Fruit fly (Drosophila melanogaster): ENCODE data around the gene Dcr-1.

Gene Dcr-1

DNA sequence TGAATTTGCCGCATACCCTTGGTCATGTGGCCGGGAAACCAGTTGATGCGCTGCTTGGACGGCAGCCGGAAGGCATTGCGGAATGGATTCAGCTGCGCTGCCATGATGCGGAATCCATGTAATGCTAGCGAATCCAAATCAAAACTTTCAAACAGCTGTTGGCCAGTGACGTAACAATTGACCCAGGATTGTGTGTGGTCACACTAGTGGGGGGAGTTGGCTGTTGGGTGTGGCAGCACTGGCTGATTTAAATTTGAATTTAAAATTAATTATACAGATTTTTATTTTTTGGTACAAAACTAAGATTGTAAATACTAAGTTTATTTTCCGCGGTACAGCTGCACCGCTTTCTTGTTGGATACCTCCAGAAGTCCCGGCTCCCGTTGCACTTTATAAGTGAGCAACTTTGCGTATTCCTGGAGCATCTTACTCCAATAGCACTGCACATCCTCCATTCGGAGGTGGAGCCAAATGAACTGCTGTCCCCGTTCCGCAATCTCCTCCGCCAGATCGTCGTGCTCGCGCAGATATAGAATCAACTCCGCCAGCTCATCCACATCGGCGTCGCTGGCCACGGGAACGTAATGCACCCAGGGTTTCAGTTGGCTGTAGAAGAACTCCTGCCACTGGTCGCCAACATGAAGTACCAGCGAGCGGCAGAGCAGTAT lies 6.7 kb upstream of the Dcr-1 start, which contains the start of gene CG17141 (continued):
- no peak for TF ChIP-seq CG9876 (GFP tag; optimal IDR thresholded peaks at IDR 0.05)
- no peak for TF ChIP-seq ssp (GFP tag; IDR thresholded peaks at IDR 0.05)
- TF ChIP-seq emc (GFP tag; optimal IDR thresholded peaks at IDR 0.05) = no peak
- no peak for TF ChIP-seq CG1529 (GFP tag; optimal IDR thresholded peaks at IDR 0.05)
- no peak for TF ChIP-seq CG12744 (GFP tag; optimal IDR thresholded peaks at IDR 0.05)
- no peak for TF ChIP-seq CG4707 (GFP tag; optimal IDR thresholded peaks at IDR 0.05)
- TF ChIP-seq CG12236 (GFP tag; optimal IDR thresholded peaks at IDR 0.05) = no peak
- no peak for TF ChIP-seq ewg (GFP tag; optimal IDR thresholded peaks at IDR 0.05)
- TF ChIP-seq caup (GFP tag; optimal IDR thresholded peaks at IDR 0.05; ENCODE audit: severe bottlenecking) = no peak
- TF ChIP-seq trem (tag; optimal IDR thresholded peaks at IDR 0.05) = peak; percentile 36
- no peak for TF ChIP-seq Mes4 (GFP tag; optimal IDR thresholded peaks at IDR 0.05)
- TF ChIP-seq CG3065 (GFP tag; optimal IDR thresholded peaks at IDR 0.05) = no peak
- no peak for TF ChIP-seq bcd (GFP tag; optimal IDR thresholded peaks at IDR 0.05)
- TF ChIP-seq Antp (GFP tag; optimal IDR thresholded peaks at IDR 0.05) = no peak
- no peak for TF ChIP-seq CG14667 (GFP tag; IDR thresholded peaks at IDR 0.05)
- TF ChIP-seq al (GFP tag; IDR thresholded peaks at IDR 0.05) = no peak
- no peak for TF ChIP-seq CG10979 (tag; optimal IDR thresholded peaks at IDR 0.05)
- no peak for TF ChIP-seq CG6254 (GFP tag; optimal IDR thresholded peaks at IDR 0.05)
- no peak for TF ChIP-seq ase (GFP tag; IDR thresholded peaks at IDR 0.05)
- TF ChIP-seq ro (GFP tag; IDR thresholded peaks at IDR 0.05) = no peak
- no peak for TF ChIP-seq chif (GFP tag; optimal IDR thresholded peaks at IDR 0.05)
- no peak for TF ChIP-seq Poxn (GFP tag; IDR thresholded peaks at IDR 0.05)
- peak; percentile 55 for TF ChIP-seq HmgZ (tag; optimal IDR thresholded peaks at IDR 0.05)
- TF ChIP-seq usp (GFP tag; optimal IDR thresholded peaks at IDR 0.05) = no peak
- no peak for TF ChIP-seq CG13894 (tag; optimal IDR thresholded peaks at IDR 0.05)
- no peak for TF ChIP-seq fd64A (GFP tag; optimal IDR thresholded peaks at IDR 0.05)
- TF ChIP-seq NC2α (GFP tag; optimal IDR thresholded peaks at IDR 0.05) = no peak
- TF ChIP-seq CG16863 (GFP tag; optimal IDR thresholded peaks at IDR 0.05) = no peak
- no peak for TF ChIP-seq bigmax (GFP tag; optimal IDR thresholded peaks at IDR 0.05)
- TF ChIP-seq sr (GFP tag; IDR thresholded peaks at IDR 0.05) = no peak
- peak; percentile 100 for TF ChIP-seq CG14710 (tag; optimal IDR thresholded peaks at IDR 0.05)
- TF ChIP-seq en (GFP tag; optimal IDR thresholded peaks at IDR 0.05) = no peak
- TF ChIP-seq CG18619 (GFP tag; optimal IDR thresholded peaks at IDR 0.05) = no peak
- TF ChIP-seq gfzf (GFP tag; optimal IDR thresholded peaks at IDR 0.05) = peak; percentile 42
- no peak for TF ChIP-seq C15 (GFP tag; IDR thresholded peaks at IDR 0.05)
- TF ChIP-seq gro (GFP tag; optimal IDR thresholded peaks at IDR 0.05) = no peak
- TF ChIP-seq hth (optimal IDR thresholded peaks at IDR 0.05) = no peak
- no peak for TF ChIP-seq ranshi (GFP tag; IDR thresholded peaks at IDR 0.05)
- no peak for TF ChIP-seq Hmx (GFP tag; optimal IDR thresholded peaks at IDR 0.05)
- TF ChIP-seq Atf3 (GFP tag; optimal IDR thresholded peaks at IDR 0.05) = no peak
- no peak for TF ChIP-seq ttk (GFP tag; IDR thresholded peaks at IDR 0.05)
- peak; percentile 34; the same call in 1 of the 3 replicates for TF ChIP-seq CG34224 (GFP tag; IDR thresholded peaks at IDR 0.05; ENCODE audit: partially characterized antibody)
- TF ChIP-seq Rfx (GFP tag; IDR thresholded peaks at IDR 0.05) = 0 out of 2 replicates have a peak, but pooled peaks have one; percentile 22
- TF ChIP-seq Dfd (GFP tag; optimal IDR thresholded peaks at IDR 0.05) = no peak
- no peak for TF ChIP-seq cas (GFP tag; IDR thresholded peaks at IDR 0.05)
- TF ChIP-seq Oli (tag; optimal IDR thresholded peaks at IDR 0.05) = no peak
- TF ChIP-seq CG11695 (GFP tag; IDR thresholded peaks at IDR 0.05) = 0 out of 3 replicates have a peak, but pooled peaks have one; percentile 13
- TF ChIP-seq CG4328 (GFP tag; optimal IDR thresholded peaks at IDR 0.05) = no peak
- no peak for TF ChIP-seq az2 (GFP tag; optimal IDR thresholded peaks at IDR 0.05)
- peak in 1 of 2 experiments; percentile 99 for TF ChIP-seq Pdp1 (GFP tag; optimal IDR thresholded peaks at IDR 0.05)
- no peak for TF ChIP-seq unpg (GFP tag; optimal IDR thresholded peaks at IDR 0.05)
